Fruit fly (Drosophila melanogaster) whole organism, embryonic: ENCODE results near the gene side-III.

ENCODE experiments used
- C15 ChIP-seq: fragments of 200-800 bp; sonication (Bioruptor generic); IDR thresholded peaks from 3 replicates; pipeline ENCODE4 v1.3.6; 2022; ENCODE audit warnings: missing biosample characterization, missing genetic modification characterization
- CG11247 ChIP-seq: fragments of 200-800 bp; sonication (Bioruptor generic); IDR thresholded peaks from 2 replicates; pipeline ENCODE4 v1.3.6; 2022; ENCODE audit warnings: missing biosample characterization, missing genetic modification characterization
- CG11456 ChIP-seq: fragments of 200-800 bp; sonication (Bioruptor generic); IDR thresholded peaks from 3 replicates; pipeline ENCODE4 v1.3.6; 2022; ENCODE audit warnings: missing biosample characterization, missing genetic modification characterization
- CG11695 ChIP-seq: fragments of 200-800 bp; sonication (Bioruptor generic); IDR thresholded peaks from 3 replicates; pipeline ENCODE4 v1.3.6; 2022; ENCODE audit warnings: missing biosample characterization, missing genetic modification characterization
- CG12659 ChIP-seq: fragments of 200-800 bp; sonication (Bioruptor generic); optimal IDR thresholded peaks from 3 replicates; lab custom pipeline; 2017; ENCODE audit warnings: mild to moderate bottlenecking, missing biosample characterization, missing genetic modification reagents, missing genetic modification characterization
- CG14667 ChIP-seq: fragments of 200-800 bp; sonication (Bioruptor generic); IDR thresholded peaks from 2 replicates; pipeline ENCODE4 v1.3.6; 2022; ENCODE audit warnings: missing biosample characterization, missing genetic modification characterization
- CG15011 ChIP-seq: fragments of 200-800 bp; sonication (Bioruptor generic); optimal IDR thresholded peaks from 3 replicates; lab custom pipeline; 2018; ENCODE audit warnings: missing biosample characterization, mild to moderate bottlenecking, missing genetic modification characterization
- CG16815 ChIP-seq: fragments of 200-800 bp; sonication (Bioruptor generic); optimal IDR thresholded peaks from 3 replicates; lab custom pipeline; 2017; ENCODE audit warnings: missing biosample characterization, mild to moderate bottlenecking, missing genetic modification characterization
- CG2202 ChIP-seq: fragments of 200-800 bp; sonication (Bioruptor generic); optimal IDR thresholded peaks from 2 replicates; lab custom pipeline; 2018; ENCODE audit warnings: missing biosample characterization, mild to moderate bottlenecking, missing genetic modification characterization
- CG2875 ChIP-seq: fragments of 200-800 bp; sonication (Bioruptor generic); optimal IDR thresholded peaks from 2 replicates; lab custom pipeline; 2017; ENCODE audit warnings: missing biosample characterization, mild to moderate bottlenecking, missing genetic modification characterization, missing genetic modification reagents
- CG30403 ChIP-seq: fragments of 200-800 bp; sonication (Bioruptor generic); optimal IDR thresholded peaks from 3 replicates; lab custom pipeline; 2016; ENCODE audit warnings: missing biosample characterization, missing genetic modification characterization
- CG31365 ChIP-seq: fragments of 200-800 bp; sonication (Bioruptor generic); optimal IDR thresholded peaks from 2 replicates; lab custom pipeline; 2018; ENCODE audit warnings: missing biosample characterization, mild to moderate bottlenecking, missing genetic modification characterization
- CG3995 ChIP-seq: fragments of 200-800 bp; sonication (Bioruptor generic); optimal IDR thresholded peaks from 3 replicates; lab custom pipeline; 2016; ENCODE audit warnings: missing biosample characterization, missing genetic modification characterization
- CG43689 ChIP-seq: fragments of 200-800 bp; sonication (Bioruptor generic); IDR thresholded peaks from 2 replicates; pipeline ENCODE4 v1.3.6; 2022; ENCODE audit warnings: missing biosample characterization, missing genetic modification characterization
- CG4707 ChIP-seq: fragments of 200-800 bp; sonication (Bioruptor generic); optimal IDR thresholded peaks from 2 replicates; lab custom pipeline; 2018; ENCODE audit warnings: missing biosample characterization, mild to moderate bottlenecking, missing genetic modification characterization, moderate library complexity
- CG6765 ChIP-seq: fragments of 200-800 bp; sonication (Bioruptor generic); optimal IDR thresholded peaks from 3 replicates; lab custom pipeline; 2017; ENCODE audit warnings: missing biosample characterization, mild to moderate bottlenecking, missing genetic modification characterization
- CG6813 ChIP-seq: fragments of 200-800 bp; sonication (Bioruptor generic); optimal IDR thresholded peaks from 2 replicates; lab custom pipeline; 2017; ENCODE audit warnings: missing biosample characterization, missing genetic modification characterization, mild to moderate bottlenecking, moderate library complexity, missing genetic modification reagents
- CG7928 ChIP-seq: fragments of 200-800 bp; sonication (Bioruptor generic); optimal IDR thresholded peaks from 2 replicates; lab custom pipeline; 2017; ENCODE audit warnings: missing biosample characterization, mild to moderate bottlenecking, missing genetic modification characterization
- CG9215 ChIP-seq: fragments of 200-800 bp; sonication (Bioruptor generic); IDR thresholded peaks from 2 replicates; pipeline ENCODE4 v1.3.6; 2022; ENCODE audit warnings: missing biosample characterization, missing genetic modification characterization
- CG9609 ChIP-seq: fragments of 200-800 bp; sonication (Bioruptor generic); optimal IDR thresholded peaks from 3 replicates; lab custom pipeline; 2016; ENCODE audit warnings: missing biosample characterization, missing genetic modification characterization
- Dad ChIP-seq: fragments of 200-800 bp; sonication (Bioruptor generic); optimal IDR thresholded peaks from 3 replicates; lab custom pipeline; 2016; ENCODE audit warnings: missing biosample characterization, missing genetic modification characterization
- Dref ChIP-seq: fragments of 200-800 bp; sonication (Bioruptor generic); IDR thresholded peaks from 2 replicates; pipeline ENCODE4 v1.3.6; 2022; ENCODE audit warnings: missing biosample characterization, missing genetic modification characterization
- ERR ChIP-seq: fragments of 200-800 bp; sonication (Bioruptor generic); optimal IDR thresholded peaks from 2 replicates; lab custom pipeline; 2016; ENCODE audit warnings: missing biosample characterization, missing genetic modification characterization
- Ets65A ChIP-seq: fragments of 200-800 bp; sonication (Bioruptor generic); peaks from one replicate; lab custom pipeline; 2016; ENCODE audit warnings: missing biosample characterization, missing genetic modification characterization
- HHEX ChIP-seq: fragments of 200-800 bp; sonication (Bioruptor generic); optimal IDR thresholded peaks from 3 replicates; lab custom pipeline; 2017; ENCODE audit warnings: missing biosample characterization, mild to moderate bottlenecking, missing genetic modification characterization, missing genetic modification reagents
- NFAT ChIP-seq: fragments of 200-800 bp; sonication (Bioruptor generic); IDR thresholded peaks from 2 replicates; pipeline ENCODE4 v1.3.6; 2022; ENCODE audit warnings: missing biosample characterization, missing genetic modification characterization
- Optix ChIP-seq: fragments of 200-800 bp; sonication (Bioruptor generic); IDR thresholded peaks from 3 replicates; pipeline ENCODE4 v1.3.6; 2022; ENCODE audit warnings: missing biosample characterization, missing genetic modification characterization
- Pdp1 ChIP-seq, 2 experiments: fragments of 200-800 bp; sonication (Bioruptor generic); optimal IDR thresholded peaks; 3 replicates each; lab custom pipeline; 2016; ENCODE audit warnings: missing biosample characterization in 2 of 2, missing genetic modification characterization in 2 of 2, mild to moderate bottlenecking in 1 of 2, moderate library complexity in 1 of 2
- Poxn ChIP-seq: fragments of 200-800 bp; sonication (Bioruptor generic); IDR thresholded peaks from 2 replicates; pipeline ENCODE4 v1.3.6; 2022; ENCODE audit warnings: missing biosample characterization, missing genetic modification characterization
- Trl ChIP-seq, 3 experiments: fragments of >200 bp in 2 of 3; fragments of 200-800 bp in 1 of 3; sonication (Bioruptor generic) in 1 of 3; optimal IDR thresholded peaks; 2 replicates in 1 of 3; 3 replicates in 2 of 3; lab custom pipeline; 2016 to 2017; ENCODE audit warnings: missing biosample characterization in 1 of 3, missing genetic modification characterization in 1 of 3
- Xbp1 ChIP-seq: fragments of 200-800 bp; sonication (Bioruptor generic); optimal IDR thresholded peaks from 3 replicates; lab custom pipeline; 2016; ENCODE audit warnings: missing biosample characterization, mild to moderate bottlenecking, missing genetic modification characterization
- YL-1 ChIP-seq: fragments of 200-800 bp; sonication (Bioruptor generic); optimal IDR thresholded peaks from 3 replicates; lab custom pipeline; 2017; ENCODE audit warnings: missing biosample characterization, mild to moderate bottlenecking, missing genetic modification characterization
- ase ChIP-seq: fragments of 200-800 bp; sonication (Bioruptor generic); IDR thresholded peaks from 3 replicates; pipeline ENCODE4 v1.3.6; 2022; ENCODE audit warnings: missing biosample characterization, missing genetic modification characterization
- bab2 ChIP-seq: fragments of 200-800 bp; sonication (Bioruptor generic); optimal IDR thresholded peaks from 2 replicates; lab custom pipeline; 2016; ENCODE audit warnings: missing biosample characterization, missing genetic modification characterization
- bbx ChIP-seq: fragments of 200-800 bp; sonication (Bioruptor generic); IDR thresholded peaks from 2 replicates; pipeline ENCODE4 v1.3.6; 2022; ENCODE audit warnings: missing biosample characterization, missing genetic modification characterization; ENCODE audit not compliant: partially characterized antibody
- cas ChIP-seq: fragments of 200-800 bp; sonication (Bioruptor generic); IDR thresholded peaks from 2 replicates; pipeline ENCODE4 v1.3.6; 2022; ENCODE audit warnings: missing biosample characterization, missing genetic modification characterization
- en ChIP-seq: fragments of 200-800 bp; sonication (Bioruptor generic); optimal IDR thresholded peaks from 2 replicates; lab custom pipeline; 2016; ENCODE audit warnings: missing biosample characterization, missing genetic modification characterization
- gsb-n ChIP-seq: fragments of 200-800 bp; sonication (Bioruptor generic); optimal IDR thresholded peaks from 3 replicates; lab custom pipeline; 2018; ENCODE audit warnings: missing biosample characterization, mild to moderate bottlenecking, missing genetic modification characterization
- ind ChIP-seq: fragments of 200-800 bp; sonication (Bioruptor generic); optimal IDR thresholded peaks from 3 replicates; lab custom pipeline; 2016; ENCODE audit warnings: missing biosample characterization, missing genetic modification characterization
- pan ChIP-seq, 4 experiments: fragments of >200 bp in 3 of 4; fragments of 200-800 bp in 1 of 4; sonication (Bioruptor generic) in 1 of 4; optimal IDR thresholded peaks in 3 of 4; IDR thresholded peaks in 1 of 4; 2 replicates each; pipeline versions ENCODE4 v1.3.6 to Lab custom; 2017 to 2022; ENCODE audit warnings: missing biosample characterization in 2 of 4, missing genetic modification characterization in 2 of 4, mixed read lengths in 1 of 4
- pho ChIP-seq: fragments of 200-800 bp; sonication (Bioruptor generic); optimal IDR thresholded peaks from 2 replicates; lab custom pipeline; 2016; ENCODE audit warnings: missing biosample characterization, missing genetic modification characterization
- prd ChIP-seq, 3 experiments: fragments of >200 bp in 2 of 3; fragments of 200-800 bp in 1 of 3; sonication (Bioruptor generic) in 1 of 3; optimal IDR thresholded peaks in 2 of 3; IDR thresholded peaks in 1 of 3; 2 replicates in 2 of 3; 3 replicates in 1 of 3; pipeline versions ENCODE4 v1.3.6 to Lab custom; 2017 to 2022; ENCODE audit warnings: missing biosample characterization in 1 of 3, missing genetic modification characterization in 1 of 3
- salm ChIP-seq: fragments of 200-800 bp; sonication (Bioruptor generic); optimal IDR thresholded peaks from 2 replicates; lab custom pipeline; 2018; ENCODE audit warnings: missing biosample characterization, mild to moderate bottlenecking, missing genetic modification characterization
- seq ChIP-seq: fragments of 200-800 bp; sonication (Bioruptor generic); IDR thresholded peaks from 2 replicates; pipeline ENCODE4 v1.3.6; 2022; ENCODE audit warnings: missing biosample characterization, missing genetic modification characterization
- shn ChIP-seq: fragments of 200-800 bp; sonication (Bioruptor generic); optimal IDR thresholded peaks from 3 replicates; lab custom pipeline; 2016; ENCODE audit warnings: missing biosample characterization, missing genetic modification characterization
- unc-4 ChIP-seq: fragments of 200-800 bp; sonication (Bioruptor generic); IDR thresholded peaks from 2 replicates; pipeline ENCODE4 v1.3.6; 2022; ENCODE audit warnings: missing biosample characterization, missing genetic modification characterization; ENCODE audit not compliant: partially characterized antibody
- vfl ChIP-seq: fragments of 200-800 bp; sonication (Bioruptor generic); optimal IDR thresholded peaks from 2 replicates; lab custom pipeline; 2016; ENCODE audit warnings: missing biosample characterization, missing genetic modification characterization
- vvl ChIP-seq: fragments of 200-800 bp; sonication (Bioruptor generic); IDR thresholded peaks from 2 replicates; pipeline ENCODE4 v1.3.6; 2022; ENCODE audit warnings: missing biosample characterization, missing genetic modification characterization

Gene side-III

DNA sequence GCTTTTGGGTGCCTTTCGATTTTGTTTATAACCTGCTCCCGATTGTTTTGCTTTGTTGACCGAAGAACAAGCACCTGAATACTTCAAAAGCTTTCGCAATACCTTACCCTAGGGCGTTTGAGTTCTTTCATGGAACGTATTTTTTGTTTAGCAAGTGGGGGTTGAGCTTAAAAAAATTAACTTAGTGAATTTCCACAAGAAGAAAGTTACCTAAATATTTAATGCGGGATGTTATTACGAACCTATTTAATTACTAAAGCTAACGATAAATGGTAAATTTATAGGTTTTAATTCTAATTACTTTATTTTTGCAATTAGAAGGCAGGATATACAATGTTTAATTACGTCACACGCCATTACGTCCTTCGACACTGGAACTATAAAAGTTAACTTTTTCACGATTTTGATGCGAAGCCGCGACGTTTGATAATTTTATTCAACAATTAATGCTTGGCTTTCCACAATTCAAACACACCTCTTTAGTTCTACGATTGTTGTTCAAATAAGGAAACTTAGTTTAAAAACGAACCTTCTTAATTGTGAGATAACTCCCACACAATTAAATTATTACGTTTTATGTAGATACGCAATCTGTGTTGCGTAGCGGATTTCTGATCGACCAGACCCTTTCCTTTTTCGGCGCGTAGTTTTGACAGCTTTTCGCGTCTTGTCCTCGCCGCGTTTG, 98.0 kb downstream of the side-III start (continued):
- TF ChIP-seq vfl (GFP tag; lab: Kevin White, UChicago) (peak; percentile 2), HHEX (GFP tag; lab: Kevin White, UChicago) (peak; percentile 16), unc-4 (no peak), CG9215 (GFP tag; lab: Robert Waterston, UW) (peak; percentile 36; the same call in 1 of the 2 replicates), salm (tag; lab: Kevin White, UChicago) (no peak), CG2875 (GFP tag; lab: Kevin White, UChicago) (no peak), Dad (GFP tag; lab: Kevin White, UChicago) (peak; percentile 7), Xbp1 (GFP tag; lab: Kevin White, UChicago) (peak; percentile 14), ERR (GFP tag; lab: Kevin White, UChicago) (no peak), Ets65A (GFP tag; lab: Kevin White, UChicago) (peak; percentile 91), bbx (no peak), shn (GFP tag; lab: Kevin White, UChicago) (peak; percentile 7), vvl (no peak; the same call in 1 of the 2 replicates), cas (0 out of 2 replicates have a peak, but pooled peaks have one; percentile 15), seq (GFP tag; lab: Robert Waterston, UW) (no peak), Optix (GFP tag; lab: Robert Waterston, UW) (no peak), CG6813 (GFP tag; lab: Kevin White, UChicago) (no peak), CG12659 (peak; percentile 37), gsb-n (tag; lab: Kevin White, UChicago) (no peak), CG3995 (GFP tag; lab: Kevin White, UChicago) (peak; percentile 13), CG31365 (tag; lab: Kevin White, UChicago) (no peak), ind (GFP tag; lab: Kevin White, UChicago) (peak; percentile 44), CG11247 (GFP tag; lab: Robert Waterston, UW) (no peak), CG16815 (GFP tag; lab: Kevin White, UChicago) (peak; percentile 52), YL-1 (GFP tag; lab: Kevin White, UChicago) (no peak), CG2202 (tag; lab: Kevin White, UChicago) (no peak), pan (optimal IDR thresholded peaks at IDR 0.05; lab: Kevin White, UChicago) (no peak), pan (GFP tag; optimal IDR thresholded peaks at IDR 0.05 in 1 of 2, IDR thresholded peaks at IDR 0.05 in 1 of 2) (peak in 1 of 2 experiments; percentile 13), CG6765 (GFP tag; lab: Kevin White, UChicago) (no peak), CG4707 (GFP tag; lab: Kevin White, UChicago) (no peak), CG9609 (GFP tag; lab: Kevin White, UChicago) (peak; percentile 1), Trl (optimal IDR thresholded peaks at IDR 0.05; lab: Kevin White, UChicago) (no peak), Trl (GFP tag; optimal IDR thresholded peaks at IDR 0.05; lab: Kevin White, UChicago) (no peak), CG7928 (GFP tag; lab: Kevin White, UChicago) (peak; percentile 23), CG11456 (GFP tag; lab: Robert Waterston, UW) (peak; percentile 73; the same call in 2 of the 3 replicates), NFAT (GFP tag; lab: Robert Waterston, UW) (peak; percentile 74), CG43689 (GFP tag; lab: Robert Waterston, UW) (no peak), Dref (no peak), CG15011 (GFP tag; lab: Kevin White, UChicago) (peak; percentile 12), prd (optimal IDR thresholded peaks at IDR 0.05; lab: Kevin White, UChicago) (no peak), prd (GFP tag; IDR thresholded peaks at IDR 0.05; lab: Robert Waterston, UW) (peak; percentile 25; the same call in 2 of the 3 replicates), Poxn (0 out of 2 replicates have a peak, but pooled peaks have one; percentile 26), ase (GFP tag; lab: Robert Waterston, UW) (no peak), bab2 (GFP tag; lab: Kevin White, UChicago) (no peak), en (GFP tag; lab: Kevin White, UChicago) (no peak), Pdp1 (GFP tag; optimal IDR thresholded peaks at IDR 0.05; lab: Kevin White, UChicago) (peak in 1 of 2 experiments; percentile 48), pho (GFP tag; lab: Kevin White, UChicago) (peak; percentile 59), CG30403 (peak; percentile 69), C15 (GFP tag; lab: Robert Waterston, UW) (no peak), CG14667 (GFP tag; lab: Robert Waterston, UW) (no peak), CG11695 (GFP tag; lab: Robert Waterston, UW) (0 out of 3 replicates have a peak, but pooled peaks have one; percentile 38)
